Worm (Caenorhabditis elegans) whole organism, dauer: ENCODE data around the gene col-148.

Experiments used
- unc-62 ChIP-seq: sonication (generic microtip); optimal IDR thresholded peaks from 2 replicates; lab custom pipeline; 2017; ENCODE audit warnings: missing biosample characterization, missing genetic modification reagents, missing genetic modification characterization

The col-148 gene

DNA sequence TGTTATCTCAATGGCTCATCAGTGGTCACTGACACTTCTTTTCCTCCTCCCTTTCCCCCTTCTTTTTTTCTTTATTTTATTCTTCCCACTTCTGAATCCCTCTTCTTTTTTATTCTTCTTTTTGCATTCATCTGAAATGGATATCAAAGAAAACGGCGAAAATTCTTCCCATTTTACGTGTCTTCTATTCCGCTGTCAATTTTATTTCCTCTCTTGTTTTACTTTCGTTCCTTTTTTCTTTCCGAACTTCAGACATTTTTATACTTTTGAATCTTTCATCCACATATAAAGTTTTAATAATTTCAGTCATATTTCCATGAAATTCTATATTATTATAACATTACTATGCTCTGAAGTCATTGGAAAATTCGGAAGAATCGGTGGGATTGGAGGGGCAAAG is 45.7 kb downstream of the col-148 start, which contains the start of gene B0024.3:
TSS of gene B0024.3 (plus strand) at position 301 of the 400 bp plus-strand sequence.
- TF ChIP-seq unc-62: no peak

DNA sequence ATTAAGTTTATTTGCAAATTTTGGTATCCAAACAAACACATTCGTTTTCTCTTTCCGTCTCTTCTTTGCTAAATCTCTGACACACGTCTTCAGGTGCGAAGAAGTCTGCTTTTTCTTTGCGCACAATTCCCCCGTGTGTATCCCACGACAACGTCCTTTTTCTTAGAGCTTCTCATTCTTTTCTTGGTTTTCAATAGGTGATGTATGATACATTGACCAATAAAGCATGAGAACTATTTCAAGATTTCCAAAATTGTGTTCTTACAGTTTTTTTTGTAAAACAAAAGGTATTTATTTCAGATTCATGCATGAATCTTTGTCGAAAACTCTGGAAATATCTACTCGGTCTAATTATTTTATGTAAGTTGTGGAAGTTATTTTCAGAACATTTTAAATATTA is 48.2 kb downstream of the col-148 start, which contains the start of gene B0024.15:
TSS of gene B0024.15 (plus strand) at position 301 of the 400 bp plus-strand sequence.
- no peak for TF ChIP-seq unc-62

DNA sequence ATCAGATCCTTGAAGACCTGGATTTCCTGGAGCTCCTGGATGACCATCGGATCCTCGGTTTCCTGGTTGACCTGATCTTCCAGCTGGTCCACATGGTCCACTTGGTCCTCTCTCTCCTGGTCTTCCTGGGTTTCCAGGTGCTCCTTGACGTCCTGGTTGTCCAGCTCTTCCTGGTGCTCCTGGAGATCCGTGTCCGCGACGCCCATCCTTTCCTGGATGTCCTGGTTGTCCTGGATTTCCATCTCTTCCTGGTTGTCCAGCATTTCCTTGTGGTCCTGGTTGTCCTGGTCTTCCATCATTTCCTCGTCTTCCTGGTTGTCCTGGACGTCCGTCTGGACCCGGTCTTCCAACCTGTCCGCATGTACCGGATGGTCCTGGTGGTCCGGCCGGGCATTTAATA is 50.3 kb downstream of the col-148 start:
- no peak for TF ChIP-seq unc-62
